Worm (Caenorhabditis elegans): ENCODE data around the gene F09E10.6.

DNA sequence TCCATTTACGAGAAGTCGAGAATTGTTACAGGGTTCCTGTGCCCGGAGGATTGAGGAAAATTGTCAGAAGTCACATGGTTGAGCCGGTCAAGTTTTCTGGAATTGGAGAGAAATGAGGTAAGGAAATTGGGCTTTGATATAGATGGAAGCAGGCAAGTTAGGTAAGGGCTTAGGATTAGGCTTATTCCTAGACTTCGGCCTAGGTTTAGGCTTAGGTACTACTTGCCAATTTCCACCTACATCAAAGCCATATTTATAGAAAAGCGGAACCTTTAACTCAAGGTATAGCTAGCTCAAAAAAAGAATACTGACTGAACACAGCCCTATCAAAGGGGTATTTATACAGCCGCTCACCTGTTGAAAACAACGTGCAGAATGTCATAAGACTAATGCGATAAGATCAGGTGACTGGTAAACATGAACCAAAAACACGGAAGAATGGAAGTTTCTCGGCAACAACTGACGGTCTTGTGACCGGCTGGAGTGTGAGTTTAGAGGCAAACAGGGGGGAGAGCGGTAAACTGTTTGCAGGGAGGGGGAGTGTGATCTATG lies 7.1 kb upstream of the F09E10.6 start:
- TF ChIP-seq pha-4 (tag; optimal IDR thresholded peaks at IDR 0.05) (peak; percentile 92), snpc-4 (GFP tag; optimal IDR thresholded peaks at IDR 0.05) (no peak), snpc-4 (tag; optimal IDR thresholded peaks at IDR 0.05) (peak in 1 of 4 experiments; percentile 16), D2030.7 (GFP tag; IDR thresholded peaks at IDR 0.05) (no peak), T26A5.8 (tag; optimal IDR thresholded peaks at IDR 0.05) (no peak), tlf-1 (GFP tag; optimal IDR thresholded peaks at IDR 0.05) (peak; percentile 74), unc-62 (GFP tag; optimal IDR thresholded peaks at IDR 0.05) (peak; percentile 81), F57A8.1 (GFP tag; optimal IDR thresholded peaks at IDR 0.05) (no peak), nhr-120 (GFP tag; IDR thresholded peaks at IDR 0.05) (no peak)

All from whole organism, young adult.